Fruit fly (Drosophila melanogaster) whole organism: Measurements from ENCODE around the gene Pka-R1.

ENCODE experiments used
- CG8478 ChIP-seq: fragments of >200 bp; optimal IDR thresholded peaks from 2 replicates; lab custom pipeline; 2018; ENCODE audit warnings: inconsistent platforms
- Dll ChIP-seq: fragments of >200 bp; optimal IDR thresholded peaks from 2 replicates; lab custom pipeline; 2017
- EcR ChIP-seq, 2 experiments: fragments of >200 bp; optimal IDR thresholded peaks; 2 replicates each; lab custom pipeline; 2017; ENCODE audit warnings: missing biosample characterization in 2 of 2, missing genetic modification characterization in 2 of 2, missing genetic modification reagents in 2 of 2
- psq ChIP-seq: fragments of >200 bp; optimal IDR thresholded peaks from 2 replicates; lab custom pipeline; 2017
- usp ChIP-seq: fragments of >200 bp; optimal IDR thresholded peaks from 2 replicates; lab custom pipeline; 2017; ENCODE audit warnings: missing biosample characterization, missing genetic modification characterization, mixed read lengths

DNA sequence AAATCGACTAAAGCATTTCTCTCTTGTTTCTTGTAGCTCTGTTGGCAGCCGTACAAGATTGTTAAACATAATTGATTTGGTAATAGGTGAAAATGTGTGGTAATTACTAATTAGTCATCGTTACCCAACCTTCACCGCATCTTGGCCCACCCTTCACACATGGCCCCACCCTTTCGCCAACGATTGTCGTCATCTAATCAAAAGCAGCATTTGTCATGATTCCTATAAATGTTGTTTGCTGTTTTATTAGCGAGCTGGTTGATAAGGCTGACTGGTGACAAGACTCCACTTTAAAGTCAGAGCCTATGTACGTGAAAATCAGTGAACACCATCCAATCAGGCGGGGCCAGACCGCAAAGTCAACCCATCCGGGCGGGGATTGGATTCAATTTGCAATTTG is 14.4 kb downstream of the Pka-R1 start:
- no peak for TF ChIP-seq EcR (GFP tag; optimal IDR thresholded peaks at IDR 0.05; lab: Kevin White, UChicago)
- TF ChIP-seq usp (GFP tag; lab: Kevin White, UChicago): no peak
- no peak for TF ChIP-seq CG8478
- TF ChIP-seq Dll (lab: Kevin White, UChicago): no peak
- TF ChIP-seq psq (lab: Kevin White, UChicago): no peak
